Worm (Caenorhabditis elegans) whole organism, midembryonic: ENCODE measurements around the gene znf-593.
A peak's percentile ranks its signal among the peaks of the same experiment; 100 is the strongest.

Source experiments
- cog-1 ChIP-seq: sonication (generic microtip); optimal IDR thresholded peaks from 2 replicates; lab custom pipeline; 2016; ENCODE audit warnings: missing genetic modification characterization, missing compliant biosample characterization
- flt-1 ChIP-seq: fragments of 200-800 bp; sonication (Bioruptor generic); IDR thresholded peaks from 2 replicates; pipeline ENCODE4 v1.3.6; 2022; ENCODE audit warnings: missing genetic modification characterization, missing compliant biosample characterization
- med-1 ChIP-seq: sonication (generic microtip); optimal IDR thresholded peaks from 2 replicates; lab custom pipeline; 2017; ENCODE audit warnings: missing genetic modification characterization, mild to moderate bottlenecking, missing compliant biosample characterization, antibody characterized with exemption, missing genetic modification reagents; ENCODE audit not compliant: insufficient read depth
- ref-1 ChIP-seq: fragments of 200-800 bp; sonication (Bioruptor generic); conservative IDR thresholded peaks from 2 replicates; pipeline ENCODE4 v1.3.6; 2022; ENCODE audit warnings: missing genetic modification reagents, missing genetic modification characterization, missing compliant biosample characterization
- ztf-23 ChIP-seq: fragments of 200-800 bp; sonication (Bioruptor generic); IDR thresholded peaks from 2 replicates; pipeline ENCODE4 v1.3.6; 2022; ENCODE audit warnings: missing genetic modification reagents, missing genetic modification characterization, missing compliant biosample characterization
- ztf-29 ChIP-seq: fragments of 200-800 bp; sonication (Bioruptor generic); IDR thresholded peaks from 2 replicates; pipeline ENCODE4 v1.3.6; 2022; ENCODE audit warnings: missing genetic modification reagents, missing genetic modification characterization, missing compliant biosample characterization

- TF ChIP-seq ref-1 (GFP tag; lab: Robert Waterston, UW) (no peak), cog-1 (tag; lab: Kevin White, UChicago) (no peak), flt-1 (GFP tag; lab: Robert Waterston, UW) (peak; percentile 72; the same call in 1 of the 2 replicates), ztf-23 (no peak), med-1 (GFP tag; lab: Kevin White, UChicago) (no peak), ztf-29 (GFP tag; lab: Robert Waterston, UW) (no peak)
Measured at ce11 chrIII:11918247-11918769, at the start of gene znf-593.
